Fruit fly (Drosophila melanogaster) whole organism, pupa: ENCODE results near the gene CG12535.

Experiments used
- CG10348 ChIP-seq: fragments of 200-800 bp; sonication (Bioruptor generic); IDR thresholded peaks from 2 replicates; pipeline ENCODE4 v1.3.6; 2022; ENCODE audit warnings: missing biosample characterization, missing genetic modification characterization
- CG12605 ChIP-seq: fragments of 200-800 bp; sonication (Bioruptor generic); IDR thresholded peaks from 2 replicates; pipeline ENCODE4 v1.3.6; 2022; ENCODE audit warnings: missing biosample characterization, missing genetic modification characterization
- CG15710 ChIP-seq: fragments of 200-800 bp; sonication (Bioruptor generic); optimal IDR thresholded peaks from 2 replicates; lab custom pipeline; 2018; ENCODE audit warnings: missing biosample characterization, mild to moderate bottlenecking, missing genetic modification characterization, moderate library complexity
- CG32121 ChIP-seq: fragments of 200-800 bp; sonication (Bioruptor generic); IDR thresholded peaks from 2 replicates; pipeline ENCODE4 v1.3.6; 2022; ENCODE audit warnings: missing biosample characterization, missing genetic modification characterization
- CG34367 ChIP-seq: fragments of 200-800 bp; sonication (Bioruptor generic); optimal IDR thresholded peaks from 2 replicates; lab custom pipeline; 2018; ENCODE audit warnings: missing biosample characterization, mild to moderate bottlenecking, missing genetic modification characterization
- CG4496 ChIP-seq: fragments of 200-800 bp; sonication (Bioruptor generic); IDR thresholded peaks from 3 replicates; pipeline ENCODE4 v1.3.6; 2022; ENCODE audit warnings: missing biosample characterization, missing genetic modification characterization
- CG8159 ChIP-seq: fragments of 200-800 bp; sonication (Bioruptor generic); optimal IDR thresholded peaks from 3 replicates; lab custom pipeline; 2018; ENCODE audit warnings: missing biosample characterization, mild to moderate bottlenecking, missing genetic modification characterization, moderate library complexity
- CG8301 ChIP-seq: fragments of 200-800 bp; sonication (Bioruptor generic); optimal IDR thresholded peaks from 2 replicates; lab custom pipeline; 2018; ENCODE audit warnings: missing biosample characterization, mild to moderate bottlenecking, missing genetic modification characterization
- Pif1B ChIP-seq: fragments of 200-800 bp; sonication (Bioruptor generic); optimal IDR thresholded peaks from 3 replicates; lab custom pipeline; 2016; ENCODE audit warnings: missing biosample characterization, missing genetic modification characterization
- Snoo ChIP-seq: fragments of 200-800 bp; sonication (Bioruptor generic); optimal IDR thresholded peaks from 3 replicates; lab custom pipeline; 2017; ENCODE audit warnings: missing biosample characterization, mild to moderate bottlenecking, missing genetic modification characterization, inconsistent platforms
- gl ChIP-seq: fragments of 200-800 bp; sonication (Bioruptor generic); optimal IDR thresholded peaks from 2 replicates; lab custom pipeline; 2018; ENCODE audit warnings: missing biosample characterization, mild to moderate bottlenecking, missing genetic modification characterization
- rn ChIP-seq: fragments of 200-800 bp; sonication (Bioruptor generic); IDR thresholded peaks from 2 replicates; pipeline ENCODE4 v1.3.6; 2022; ENCODE audit warnings: missing biosample characterization, missing genetic modification characterization

dm6 chrX:3451250-3451786 is 2.6 kb upstream of the CG12535 start:
- TF ChIP-seq CG4496 (GFP tag; lab: Robert Waterston, UW) (no peak), CG32121 (no peak), rn (GFP tag; lab: Robert Waterston, UW) (no peak), Snoo (tag; lab: Kevin White, UChicago) (no peak), CG8301 (tag; lab: Kevin White, UChicago) (no peak), CG12605 (no peak), CG34367 (tag; lab: Kevin White, UChicago) (no peak), gl (tag; lab: Kevin White, UChicago) (no peak), CG15710 (no peak), Pif1B (GFP tag; lab: Kevin White, UChicago) (peak; percentile 26), CG10348 (GFP tag; lab: Robert Waterston, UW) (no peak), CG8159 (tag; lab: Kevin White, UChicago) (no peak)
